Fruit fly (Drosophila melanogaster): Measurements from ENCODE around the gene Rpt4.

DNA sequence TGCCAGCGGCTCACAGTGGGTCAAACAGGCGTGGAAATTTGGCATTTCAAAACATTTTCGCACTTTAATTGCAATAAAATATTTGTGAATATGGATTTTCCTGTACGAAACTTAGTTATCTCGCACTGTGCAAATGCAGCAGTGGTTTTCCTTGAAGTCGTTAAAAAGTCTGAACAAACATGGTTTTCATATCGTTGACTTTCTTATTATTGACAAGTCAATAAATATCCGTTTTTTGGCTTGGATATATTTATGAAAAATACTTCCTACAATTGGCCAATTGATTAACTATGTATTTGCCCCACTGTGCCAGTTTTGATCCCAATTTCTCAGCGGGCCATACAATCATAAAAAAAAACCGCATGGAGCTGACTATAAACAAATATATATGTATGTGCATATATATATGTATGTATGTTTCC is 25.6 kb downstream of the Rpt4 start:
- TF ChIP-seq ttk (optimal IDR thresholded peaks at IDR 0.05), result no peak
- no peak for TF ChIP-seq psq (optimal IDR thresholded peaks at IDR 0.05)
- TF ChIP-seq insv (optimal IDR thresholded peaks at IDR 0.05), result no peak
- TF ChIP-seq Sin3A (optimal IDR thresholded peaks at IDR 0.05), result no peak

Data from Kc167 (cell line).